Fruit fly (Drosophila melanogaster): ENCODE results near the gene Smyd3.
A peak's percentile ranks its signal among the peaks of the same experiment; 100 is the strongest.

Gene Smyd3

dm6 chrX:2646022-2646761, 37.5 kb upstream of the Smyd3 start (continued):
- peak; percentile 94 for TF ChIP-seq Aef1 (GFP tag; IDR thresholded peaks at IDR 0.05)
- TF ChIP-seq Hey (tag; optimal IDR thresholded peaks at IDR 0.05): peak; percentile 88
- TF ChIP-seq Atf3 (GFP tag; optimal IDR thresholded peaks at IDR 0.05): peak; percentile 92
- peak; percentile 65 for TF ChIP-seq HLHmδ (GFP tag; optimal IDR thresholded peaks at IDR 0.05)
- peak; percentile 73 for TF ChIP-seq CG3065 (GFP tag; optimal IDR thresholded peaks at IDR 0.05)
- TF ChIP-seq CG10959 (GFP tag; IDR thresholded peaks at IDR 0.05): peak; percentile 85
- TF ChIP-seq amos (GFP tag; IDR thresholded peaks at IDR 0.05; ENCODE audit: partially characterized antibody): peak; percentile 34; the same call in 1 of the 2 replicates
- peak; percentile 92 for TF ChIP-seq CG9437 (GFP tag; optimal IDR thresholded peaks at IDR 0.05)
- peak; percentile 83 for TF ChIP-seq Deaf1 (tag; optimal IDR thresholded peaks at IDR 0.05)
- TF ChIP-seq dmrt99B (tag; optimal IDR thresholded peaks at IDR 0.05): peak; percentile 98
- TF ChIP-seq zen (tag; optimal IDR thresholded peaks at IDR 0.05): peak; percentile 80
- peak; percentile 99 for TF ChIP-seq HmgZ (tag; optimal IDR thresholded peaks at IDR 0.05)
- no peak for TF ChIP-seq D (optimal IDR thresholded peaks at IDR 0.05)
- TF ChIP-seq D (GFP tag; optimal IDR thresholded peaks at IDR 0.05): peak; percentile 93
- TF ChIP-seq Abd-B (GFP tag; optimal IDR thresholded peaks at IDR 0.05): peak; percentile 94
- peak; percentile 97 for TF ChIP-seq kni (GFP tag; optimal IDR thresholded peaks at IDR 0.05)
- peak; percentile 28 for TF ChIP-seq Dp (GFP tag; optimal IDR thresholded peaks at IDR 0.05)
- no peak for TF ChIP-seq cad (GFP tag; optimal IDR thresholded peaks at IDR 0.05)
- peak; percentile 89 for TF ChIP-seq CG14667 (GFP tag; IDR thresholded peaks at IDR 0.05)
- TF ChIP-seq gem (tag; optimal IDR thresholded peaks at IDR 0.05): peak; percentile 98
- peak; percentile 92 for TF ChIP-seq p53 (GFP tag; optimal IDR thresholded peaks at IDR 0.05)
- TF ChIP-seq Side (GFP tag; optimal IDR thresholded peaks at IDR 0.05): peak; percentile 96
- TF ChIP-seq CG4360 (GFP tag; IDR thresholded peaks at IDR 0.05): peak; percentile 90
- TF ChIP-seq CG34224 (GFP tag; IDR thresholded peaks at IDR 0.05; ENCODE audit: partially characterized antibody): peak; percentile 48; the same call in 1 of the 3 replicates
- peak; percentile 91 for TF ChIP-seq CG10147 (GFP tag; optimal IDR thresholded peaks at IDR 0.05)
- peak; percentile 96 for TF ChIP-seq CG8388 (GFP tag; optimal IDR thresholded peaks at IDR 0.05)
- TF ChIP-seq CG2875 (GFP tag; optimal IDR thresholded peaks at IDR 0.05): peak; percentile 96
- TF ChIP-seq CG13123 (GFP tag; optimal IDR thresholded peaks at IDR 0.05): peak; percentile 90
- TF ChIP-seq CG7745 (tag; optimal IDR thresholded peaks at IDR 0.05): peak; percentile 71
- TF ChIP-seq exex (tag; optimal IDR thresholded peaks at IDR 0.05): peak; percentile 84
- TF ChIP-seq CG10979 (tag; optimal IDR thresholded peaks at IDR 0.05): peak; percentile 94
- TF ChIP-seq CG1024 (GFP tag; IDR thresholded peaks at IDR 0.05): peak; percentile 84
- TF ChIP-seq Pdp1 (GFP tag; optimal IDR thresholded peaks at IDR 0.05): peak; percentile 89 to 95
- TF ChIP-seq CG11560 (tag; IDR thresholded peaks at IDR 0.05): peak; percentile 85
- peak; percentile 95 for TF ChIP-seq zfh1 (GFP tag; IDR thresholded peaks at IDR 0.05)
- TF ChIP-seq CG34376 (GFP tag; optimal IDR thresholded peaks at IDR 0.05): peak; percentile 93
- peak; percentile 98 for TF ChIP-seq CG13624 (GFP tag; optimal IDR thresholded peaks at IDR 0.05)
- TF ChIP-seq D19B (GFP tag; optimal IDR thresholded peaks at IDR 0.05): peak; percentile 90
- TF ChIP-seq dysf (GFP tag; IDR thresholded peaks at IDR 0.05): peak; percentile 97
- peak; percentile 22 for TF ChIP-seq BEAF-32 (GFP tag; optimal IDR thresholded peaks at IDR 0.05)
- TF ChIP-seq sens-2 (GFP tag; IDR thresholded peaks at IDR 0.05): peak; percentile 90
- peak; percentile 93 for TF ChIP-seq CG6683 (GFP tag; optimal IDR thresholded peaks at IDR 0.05)
- TF ChIP-seq ci (GFP tag; IDR thresholded peaks at IDR 0.05): peak; percentile 98
- peak; percentile 90 for TF ChIP-seq jigr1 (GFP tag; IDR thresholded peaks at IDR 0.05)
- peak; percentile 88 for TF ChIP-seq aop (GFP tag; IDR thresholded peaks at IDR 0.05)
- TF ChIP-seq phol (tag; optimal IDR thresholded peaks at IDR 0.05): peak; percentile 93
- TF ChIP-seq vnd (GFP tag; IDR thresholded peaks at IDR 0.05; ENCODE audit: partially characterized antibody): peak; percentile 55
- TF ChIP-seq CG2129 (GFP tag; IDR thresholded peaks at IDR 0.05; ENCODE audit: partially characterized antibody): no peak
